Worm (Caenorhabditis elegans): ENCODE results near the gene nlp-22.

Gene nlp-22

DNA sequence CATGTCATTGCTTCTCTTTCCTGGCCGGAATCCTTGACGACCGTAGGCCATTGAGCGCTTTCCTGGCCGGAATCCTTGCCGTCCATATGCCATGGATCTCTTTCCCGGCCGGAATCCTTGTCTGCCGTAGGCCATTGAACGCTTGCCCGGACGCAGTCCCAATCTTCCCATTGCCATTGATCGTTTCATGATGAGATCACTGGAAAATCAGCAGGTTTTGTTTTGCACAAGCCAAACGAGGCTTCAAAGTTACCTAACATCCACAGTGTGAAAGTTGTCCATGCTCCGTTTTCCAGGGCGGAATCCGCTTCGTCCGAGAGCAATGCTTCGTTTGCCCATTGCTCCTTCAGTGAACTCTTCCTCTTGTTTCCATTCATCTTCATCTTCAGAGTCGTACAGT, 2.2 kb upstream of the nlp-22 start:
- TF ChIP-seq crh-2 (tag; optimal IDR thresholded peaks at IDR 0.05): no peak

DNA sequence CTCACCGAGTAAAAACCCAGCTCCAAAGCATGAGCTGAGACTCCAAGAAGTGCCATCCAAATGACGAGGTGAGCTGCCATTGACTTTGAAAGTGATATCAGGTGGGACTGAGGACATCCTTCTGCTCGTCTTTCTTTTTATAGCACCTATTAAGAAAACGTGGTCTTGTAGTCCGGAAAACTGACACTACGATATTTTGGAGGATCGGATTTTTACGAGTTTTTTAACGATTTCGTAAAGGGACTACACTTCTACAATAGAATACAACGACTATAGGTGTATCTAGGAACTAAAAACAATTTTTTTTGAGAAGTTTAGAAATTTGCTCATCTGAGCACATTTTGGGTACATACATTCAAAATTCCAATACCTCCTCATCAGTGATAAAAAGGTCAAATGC, 970 bp upstream of the nlp-22 start, which contains the start of gene nlp-23:
nlp-23 (minus strand) TSS at position 101 of the 400 bp plus-strand sequence.
- TF ChIP-seq F13H6.1 (tag; optimal IDR thresholded peaks at IDR 0.05) (no peak), ceh-82 (tag; optimal IDR thresholded peaks at IDR 0.05) (no peak), crh-2 (tag; optimal IDR thresholded peaks at IDR 0.05) (no peak)

- TF ChIP-seq C34F6.9 (tag; optimal IDR thresholded peaks at IDR 0.05) (no peak), mab-5 (tag; optimal IDR thresholded peaks at IDR 0.05) (no peak), ztf-1 (GFP tag; conservative IDR thresholded peaks at IDR 0.05) (no peak), ZK546.5 (tag; optimal IDR thresholded peaks at IDR 0.05) (no peak), lin-11 (tag; optimal IDR thresholded peaks at IDR 0.05) (no peak), sma-9 (GFP tag; optimal IDR thresholded peaks at IDR 0.05) (no peak), sma-9 (tag; optimal IDR thresholded peaks at IDR 0.05) (no peak), elt-3 (tag; optimal IDR thresholded peaks at IDR 0.05) (no peak), nhr-11 (tag; optimal IDR thresholded peaks at IDR 0.05) (no peak), nhr-6 (tag; optimal IDR thresholded peaks at IDR 0.05) (no peak), egl-27 (tag; optimal IDR thresholded peaks at IDR 0.05) (no peak), nhr-77 (tag; optimal IDR thresholded peaks at IDR 0.05) (no peak), ceh-82 (tag; optimal IDR thresholded peaks at IDR 0.05) (no peak)
These were observed 3.7 kb downstream of the nlp-22 start, which contains the start of gene nlp-45 for ce11 chrX:2338210-2338609. nlp-45 (minus strand) TSS chrX:2338310.

ce11 chrX:2335384-2335783, 6.5 kb downstream of the nlp-22 start, which contains the start of gene T01B6.1:
T01B6.1 (plus strand) TSS chrX:2335684.
- TF ChIP-seq peb-1 (tag; optimal IDR thresholded peaks at IDR 0.05) (no peak), dmd-4 (tag; optimal IDR thresholded peaks at IDR 0.05) (no peak), lin-11 (tag; optimal IDR thresholded peaks at IDR 0.05) (no peak), ZK546.5 (tag; optimal IDR thresholded peaks at IDR 0.05) (no peak), blmp-1 (tag; optimal IDR thresholded peaks at IDR 0.05; ENCODE audit: insufficient read depth) (no peak), egl-27 (tag; optimal IDR thresholded peaks at IDR 0.05) (no peak), ceh-82 (tag; optimal IDR thresholded peaks at IDR 0.05) (no peak), nhr-77 (tag; optimal IDR thresholded peaks at IDR 0.05) (no peak), elt-3 (tag; optimal IDR thresholded peaks at IDR 0.05) (no peak), aly-2 (tag; optimal IDR thresholded peaks at IDR 0.05) (no peak), sma-9 (GFP tag; optimal IDR thresholded peaks at IDR 0.05) (no peak), sma-9 (tag; optimal IDR thresholded peaks at IDR 0.05) (no peak), ztf-4 (tag; optimal IDR thresholded peaks at IDR 0.05) (no peak), nhr-237 (tag; optimal IDR thresholded peaks at IDR 0.05) (no peak), nhr-12 (tag; optimal IDR thresholded peaks at IDR 0.05) (no peak), crh-2 (tag; optimal IDR thresholded peaks at IDR 0.05) (no peak), mdl-1 (tag; optimal IDR thresholded peaks at IDR 0.05) (no peak), ztf-11 (tag; optimal IDR thresholded peaks at IDR 0.05) (no peak)

- peak; percentile 9 for TF ChIP-seq ceh-16 (tag; optimal IDR thresholded peaks at IDR 0.05)
- no peak for TF ChIP-seq crh-2 (tag; optimal IDR thresholded peaks at IDR 0.05)
These were observed 11.4 kb downstream of the nlp-22 start for ce11 chrX:2330494-2330893.

DNA sequence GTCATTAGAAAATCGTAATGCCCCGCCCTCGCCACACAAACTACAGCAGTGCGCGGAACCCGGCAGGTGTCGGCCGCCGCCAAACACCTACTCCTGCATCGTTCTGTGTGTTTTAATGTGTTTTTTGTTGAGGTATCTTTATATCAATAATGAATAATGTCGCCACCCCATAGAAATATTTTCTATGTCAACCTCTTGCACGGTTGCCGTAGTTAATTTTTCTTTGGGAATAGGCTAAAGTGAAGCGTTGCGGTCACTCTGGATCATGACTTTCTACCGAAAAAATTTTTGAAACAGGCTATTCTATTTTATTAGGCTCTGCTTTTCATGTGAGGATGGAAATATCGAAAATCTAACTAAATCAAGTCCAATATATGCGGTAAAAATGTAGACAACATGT, 13.0 kb downstream of the nlp-22 start:
- TF ChIP-seq sma-3 (GFP tag; optimal IDR thresholded peaks at IDR 0.05) (peak; percentile 50), alr-1 (tag; optimal IDR thresholded peaks at IDR 0.05) (no peak), elt-1 (tag; optimal IDR thresholded peaks at IDR 0.05) (no peak), sma-9 (GFP tag; optimal IDR thresholded peaks at IDR 0.05) (peak; percentile 59), sma-9 (tag; optimal IDR thresholded peaks at IDR 0.05) (no peak), unc-62 (GFP tag; optimal IDR thresholded peaks at IDR 0.05) (no peak), elt-3 (tag; optimal IDR thresholded peaks at IDR 0.05) (no peak), F13H6.1 (tag; optimal IDR thresholded peaks at IDR 0.05) (peak; percentile 4), fos-1 (tag; optimal IDR thresholded peaks at IDR 0.05) (peak; percentile 11), ama-1 (optimal IDR thresholded peaks at IDR 0.05) (peak; percentile 81), snpc-4 (tag; optimal IDR thresholded peaks at IDR 0.05) (peak; percentile 97), lin-13 (GFP tag; optimal IDR thresholded peaks at IDR 0.05) (peak; percentile 13), ZK546.5 (tag; optimal IDR thresholded peaks at IDR 0.05) (no peak), ceh-82 (tag; optimal IDR thresholded peaks at IDR 0.05) (no peak), aly-2 (tag; optimal IDR thresholded peaks at IDR 0.05) (no peak)
